Worm (Caenorhabditis elegans): ENCODE data around the gene C16A3.6.

C16A3.6 gene

ce11 chrIII:6406829-6407228 is 27.8 kb downstream of the C16A3.6 start, which contains the start of gene let-756:
TSS of gene let-756 (plus strand) at chrIII:6407129.
- TF ChIP-seq nhr-25 (tag; optimal IDR thresholded peaks at IDR 0.05) (no peak), nhr-77 (tag; optimal IDR thresholded peaks at IDR 0.05) (no peak), egl-27 (tag; optimal IDR thresholded peaks at IDR 0.05) (no peak), jun-1 (tag; optimal IDR thresholded peaks at IDR 0.05) (no peak), ceh-9 (tag; optimal IDR thresholded peaks at IDR 0.05) (no peak), mdl-1 (tag; optimal IDR thresholded peaks at IDR 0.05) (no peak), snpc-4 (tag; optimal IDR thresholded peaks at IDR 0.05) (no peak), mml-1 (tag; optimal IDR thresholded peaks at IDR 0.05) (no peak)

DNA sequence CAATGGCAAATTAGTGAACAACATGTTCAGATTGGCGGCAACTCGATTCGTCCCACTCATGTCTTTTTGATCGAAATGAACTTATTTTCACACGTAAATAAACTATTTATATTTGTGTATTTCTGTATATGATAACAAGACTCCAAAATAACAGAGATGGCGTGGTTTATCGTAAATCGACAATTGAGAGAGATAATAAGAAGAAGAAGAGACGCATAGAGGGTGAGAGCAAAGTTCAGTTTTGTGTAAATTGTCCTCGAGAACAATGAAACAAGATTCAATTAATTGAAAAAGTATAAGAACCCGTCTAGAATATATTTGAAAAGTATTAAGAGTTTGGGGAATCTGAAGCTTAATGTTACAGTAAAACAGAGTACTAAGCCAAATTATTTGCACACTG is 32.4 kb downstream of the C16A3.6 start:
- TF ChIP-seq nhr-25 (tag; optimal IDR thresholded peaks at IDR 0.05): peak; percentile 3
- TF ChIP-seq lin-15B (tag; optimal IDR thresholded peaks at IDR 0.05): peak; percentile 2
- peak; percentile 26 for TF ChIP-seq elt-2 (tag; optimal IDR thresholded peaks at IDR 0.05)
- no peak for TF ChIP-seq elt-3 (tag; optimal IDR thresholded peaks at IDR 0.05)
- no peak for TF ChIP-seq lsy-12 (tag; optimal IDR thresholded peaks at IDR 0.05)
- TF ChIP-seq nhr-77 (tag; optimal IDR thresholded peaks at IDR 0.05): no peak
- peak; percentile 69 for TF ChIP-seq pqm-1 (tag; optimal IDR thresholded peaks at IDR 0.05)
- peak; percentile 12 for TF ChIP-seq R02D3.7 (tag; optimal IDR thresholded peaks at IDR 0.05)

DNA sequence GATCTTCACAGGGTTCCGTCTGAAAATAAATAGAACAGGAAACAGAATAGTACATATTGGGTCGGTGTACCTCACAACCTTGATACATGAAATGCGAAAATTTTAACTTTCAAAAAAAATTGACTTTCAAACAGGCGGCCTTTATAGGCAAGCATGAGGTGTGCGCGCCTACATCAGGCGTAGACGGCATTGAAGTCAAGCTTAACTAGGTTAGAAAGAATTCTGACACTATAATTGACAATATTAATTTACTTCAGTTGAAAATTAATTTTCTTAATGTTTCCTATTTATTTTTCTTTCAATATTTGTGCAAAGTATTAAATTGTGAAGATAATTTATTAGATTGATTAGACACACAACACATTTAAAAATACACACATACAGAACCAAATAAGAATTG is 32.9 kb downstream of the C16A3.6 start, which contains the start of gene C05D11.5:
TSS of gene C05D11.5 (minus strand) at position 101 of the 400 bp plus-strand sequence.
- no peak for TF ChIP-seq nhr-77 (tag; optimal IDR thresholded peaks at IDR 0.05)

DNA sequence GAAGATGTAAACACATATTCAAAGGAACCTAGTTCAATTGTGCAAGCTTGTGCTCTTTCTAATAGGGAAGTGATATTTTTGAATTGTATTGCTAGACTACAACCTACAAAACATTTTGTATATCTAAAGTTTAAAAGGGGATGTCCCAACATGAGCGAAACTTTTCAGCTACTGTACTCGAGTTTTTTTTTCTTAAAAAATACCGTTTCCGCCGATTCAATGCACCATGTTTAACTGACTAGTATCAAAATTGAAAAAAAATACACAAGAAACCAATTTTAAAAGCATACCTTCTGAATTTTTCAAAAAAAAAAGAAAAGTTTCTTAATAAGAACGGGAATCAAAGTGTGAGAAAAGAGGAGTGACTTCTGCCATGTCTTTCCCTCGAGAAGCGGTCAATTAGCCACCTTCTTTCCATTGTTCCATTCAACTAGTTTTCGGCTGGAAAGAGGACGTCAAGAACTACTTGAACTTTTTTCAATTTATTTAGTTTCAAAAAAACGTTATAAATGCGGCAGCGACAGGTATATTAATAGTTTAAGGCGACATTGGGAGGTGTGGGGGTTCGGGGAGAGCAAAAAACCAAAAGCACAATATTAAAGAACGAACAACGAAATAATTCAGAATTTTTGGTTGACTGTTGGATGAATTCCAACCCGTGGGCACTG is 36.4 kb downstream of the C16A3.6 start, which contains the start of gene nas-4:
TSS of gene nas-4 (minus strand) at position 351 of the 668 bp plus-strand sequence.
- TF ChIP-seq mml-1 (tag; optimal IDR thresholded peaks at IDR 0.05) (no peak), R02D3.7 (tag; optimal IDR thresholded peaks at IDR 0.05) (peak; percentile 39), skn-1 (tag; optimal IDR thresholded peaks at IDR 0.05) (no peak), lin-39 (tag; optimal IDR thresholded peaks at IDR 0.05) (no peak), fkh-10 (GFP tag; optimal IDR thresholded peaks at IDR 0.05) (no peak), ZK546.5 (tag; optimal IDR thresholded peaks at IDR 0.05) (no peak), nhr-11 (tag; optimal IDR thresholded peaks at IDR 0.05) (no peak), snpc-4 (tag; optimal IDR thresholded peaks at IDR 0.05) (no peak), nhr-237 (tag; optimal IDR thresholded peaks at IDR 0.05) (no peak), daf-12 (tag; optimal IDR thresholded peaks at IDR 0.05) (no peak), elt-1 (tag; optimal IDR thresholded peaks at IDR 0.05) (no peak), nhr-23 (tag; optimal IDR thresholded peaks at IDR 0.05) (peak; percentile 11), nhr-43 (tag; optimal IDR thresholded peaks at IDR 0.05; ENCODE audit: poor library complexity, severe bottlenecking) (peak; percentile 25), lsy-12 (tag; optimal IDR thresholded peaks at IDR 0.05) (peak; percentile 31), fos-1 (tag; optimal IDR thresholded peaks at IDR 0.05) (no peak), pha-4 (tag; optimal IDR thresholded peaks at IDR 0.05) (no peak), unc-62 (GFP tag; optimal IDR thresholded peaks at IDR 0.05) (no peak), nhr-25 (tag; optimal IDR thresholded peaks at IDR 0.05) (peak; percentile 35), nhr-28 (tag; optimal IDR thresholded peaks at IDR 0.05) (no peak), elt-2 (tag; optimal IDR thresholded peaks at IDR 0.05) (peak; percentile 41), zag-1 (tag; optimal IDR thresholded peaks at IDR 0.05) (no peak), nfya-1 (tag; optimal IDR thresholded peaks at IDR 0.05; ENCODE audit: insufficient read depth) (no peak), mdl-1 (tag; optimal IDR thresholded peaks at IDR 0.05) (no peak), ama-1 (optimal IDR thresholded peaks at IDR 0.05) (peak; percentile 41), sea-2 (GFP tag; optimal IDR thresholded peaks at IDR 0.05) (no peak)

DNA sequence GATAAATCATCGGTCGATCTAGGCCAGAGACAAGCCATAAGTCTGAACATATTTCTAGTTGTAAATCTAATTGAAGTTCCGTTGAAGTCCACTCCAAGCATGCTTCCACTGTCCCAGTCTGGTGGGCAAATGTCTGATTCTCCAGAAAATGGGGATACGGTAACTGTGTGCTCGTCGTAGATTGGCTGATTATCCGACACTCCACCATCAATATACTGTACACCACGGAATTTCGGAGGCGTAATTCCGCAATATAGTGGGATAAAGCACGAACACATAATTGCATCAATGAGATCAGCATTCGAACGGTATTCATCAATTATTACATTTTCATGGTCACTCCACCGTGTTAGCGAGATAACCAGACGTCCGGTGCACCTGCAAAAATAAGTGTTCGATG is 39.2 kb downstream of the C16A3.6 start:
- TF ChIP-seq ama-1 (optimal IDR thresholded peaks at IDR 0.05) (peak; percentile 59), nhr-25 (tag; optimal IDR thresholded peaks at IDR 0.05) (peak; percentile 61), egl-5 (tag; optimal IDR thresholded peaks at IDR 0.05) (no peak)
